Fruit fly (Drosophila melanogaster) whole organism, adult: ENCODE data around the gene CG15435.
A peak's percentile ranks its signal among the peaks of the same experiment; 100 is the strongest.

Experiments
- CG11617 ChIP-seq: fragments of 200-800 bp; sonication (Bioruptor generic); optimal IDR thresholded peaks from 2 replicates; lab custom pipeline; 2017; ENCODE audit warnings: mild to moderate bottlenecking, missing biosample characterization, missing genetic modification reagents, missing genetic modification characterization
- CG12768 ChIP-seq: fragments of 200-800 bp; sonication (Bioruptor generic); optimal IDR thresholded peaks from 2 replicates; lab custom pipeline; 2017; ENCODE audit warnings: missing biosample characterization, missing genetic modification characterization, mild to moderate bottlenecking, moderate library complexity, missing genetic modification reagents
- CG14711 ChIP-seq: fragments of 200-800 bp; sonication (Bioruptor generic); optimal IDR thresholded peaks from 2 replicates; lab custom pipeline; 2018; ENCODE audit warnings: missing biosample characterization, mild to moderate bottlenecking, missing genetic modification characterization, moderate library complexity
- CG1620 ChIP-seq: fragments of 200-800 bp; sonication (Bioruptor generic); optimal IDR thresholded peaks from 2 replicates; lab custom pipeline; 2016; ENCODE audit warnings: missing biosample characterization, missing genetic modification characterization
- Crg-1 ChIP-seq: fragments of 200-800 bp; sonication (Bioruptor generic); optimal IDR thresholded peaks from 2 replicates; lab custom pipeline; 2016; ENCODE audit warnings: missing biosample characterization, missing genetic modification characterization
- Hr96 ChIP-seq: fragments of 200-800 bp; sonication (Bioruptor generic); optimal IDR thresholded peaks from 2 replicates; lab custom pipeline; 2016; ENCODE audit warnings: missing biosample characterization, missing genetic modification characterization
- Mnt ChIP-seq: fragments of 200-800 bp; sonication (Bioruptor generic); optimal IDR thresholded peaks from 2 replicates; lab custom pipeline; 2016; ENCODE audit warnings: missing biosample characterization, mild to moderate bottlenecking, missing genetic modification characterization
- cnc ChIP-seq, 2 experiments: fragments of >200 bp; optimal IDR thresholded peaks; 2 replicates each; lab custom pipeline; 2017
- kay ChIP-seq: fragments of 200-800 bp; sonication (Bioruptor generic); peaks from one replicate; lab custom pipeline; 2016; ENCODE audit warnings: missing biosample characterization, missing genetic modification characterization, borderline replicate concordance
- pad ChIP-seq: fragments of 200-800 bp; sonication (Bioruptor generic); optimal IDR thresholded peaks from 3 replicates; lab custom pipeline; 2017; ENCODE audit warnings: missing biosample characterization, missing genetic modification characterization, mild to moderate bottlenecking, moderate library complexity, missing genetic modification reagents
- tj ChIP-seq: fragments of 200-800 bp; sonication (Bioruptor generic); optimal IDR thresholded peaks from 3 replicates; lab custom pipeline; 2017; ENCODE audit warnings: missing biosample characterization, mild to moderate bottlenecking, missing genetic modification characterization, moderate library complexity
- toe ChIP-seq: fragments of 200-800 bp; sonication (Bioruptor generic); optimal IDR thresholded peaks from 2 replicates; lab custom pipeline; 2016; ENCODE audit warnings: missing biosample characterization, missing genetic modification characterization

DNA sequence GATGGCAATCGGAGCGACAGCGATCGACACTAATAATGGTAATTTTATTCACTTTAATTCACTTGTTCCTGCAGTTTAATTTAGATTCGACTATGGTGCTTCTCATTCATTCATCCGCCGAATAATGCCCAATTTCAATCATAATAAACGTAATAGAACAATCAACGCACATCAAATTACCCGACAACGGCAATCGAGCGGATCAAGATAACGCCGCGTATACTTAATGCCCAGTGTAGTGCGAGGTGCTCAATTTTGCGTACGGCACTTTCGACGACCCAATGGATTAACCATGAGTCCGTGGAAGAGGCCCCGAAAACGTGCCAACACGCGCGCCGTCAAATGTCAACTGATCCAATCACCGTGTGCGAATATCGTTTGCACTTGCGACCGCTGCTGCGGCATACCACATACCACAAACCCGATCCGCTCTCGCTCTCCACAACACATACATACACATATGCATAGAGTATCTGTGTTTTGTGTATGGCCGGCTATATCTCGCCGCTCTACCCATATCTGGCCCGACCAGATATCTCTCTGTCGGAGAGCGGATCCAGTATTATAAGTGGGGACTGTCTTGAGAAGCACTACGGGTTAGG, 17.2 kb downstream of the CG15435 start, which contains the start of gene ine:
- TF ChIP-seq kay (GFP tag; lab: Kevin White, UChicago) = no peak
- no peak for TF ChIP-seq CG14711 (tag; lab: Kevin White, UChicago)
- TF ChIP-seq tj (GFP tag; lab: Kevin White, UChicago) = no peak
- TF ChIP-seq Crg-1 (GFP tag; lab: Kevin White, UChicago) = no peak
- TF ChIP-seq pad = no peak
- peak; percentile 1 for TF ChIP-seq Mnt (GFP tag; lab: Kevin White, UChicago)
- TF ChIP-seq Hr96 (GFP tag; lab: Kevin White, UChicago) = no peak
- TF ChIP-seq CG11617 (GFP tag; lab: Kevin White, UChicago) = no peak
- TF ChIP-seq cnc (optimal IDR thresholded peaks at IDR 0.05; lab: Kevin White, UChicago) = no peak
- no peak for TF ChIP-seq CG1620 (GFP tag; lab: Kevin White, UChicago)
- TF ChIP-seq toe (GFP tag; lab: Kevin White, UChicago) = no peak
- no peak for TF ChIP-seq CG12768 (GFP tag; lab: Kevin White, UChicago)
